ENCODE assay signal across 1 fruit fly cellular context in genomic region chr2L:12350880-12351279, dm6.
TF ChIP-seq lines count a peak whose summit lies in the region.

No protein-coding gene starts in this region.

TF ChIP-seq in whole organism, embryonic, 481 proteins besides CTCF, POLR2A, EP300 and RAD21 (continued from another document and continues in another):
- TF ChIP-seq caup (GFP tag; optimal IDR thresholded peaks at IDR 0.05; lab: Kevin White, UChicago; ENCODE audit: severe bottlenecking) (no peak), kah (GFP tag; optimal IDR thresholded peaks at IDR 0.05; lab: Kevin White, UChicago) (no peak), Awh (GFP tag; IDR thresholded peaks at IDR 0.05; lab: Robert Waterston, UW) (no peak), CG13287 (GFP tag; IDR thresholded peaks at IDR 0.05; lab: Robert Waterston, UW; ENCODE audit: partially characterized antibody) (no peak), D (optimal IDR thresholded peaks at IDR 0.05; lab: Kevin White, UChicago) (no peak), D (GFP tag; optimal IDR thresholded peaks at IDR 0.05; lab: Kevin White, UChicago) (peak; percentile 57), Jarid2 (GFP tag; optimal IDR thresholded peaks at IDR 0.05; lab: Kevin White, UChicago) (no peak), CG15269 (tag; optimal IDR thresholded peaks at IDR 0.05; lab: Kevin White, UChicago) (no peak), CG13775 (GFP tag; optimal IDR thresholded peaks at IDR 0.05; lab: Kevin White, UChicago) (peak; percentile 47), CG2712 (tag; optimal IDR thresholded peaks at IDR 0.05; lab: Kevin White, UChicago) (peak; percentile 59), GATAe (GFP tag; conservative IDR thresholded peaks at IDR 0.05; lab: Robert Waterston, UW) (no peak), CG12299 (tag; optimal IDR thresholded peaks at IDR 0.05; lab: Kevin White, UChicago) (no peak), CG9609 (GFP tag; optimal IDR thresholded peaks at IDR 0.05; lab: Kevin White, UChicago) (peak; percentile 72), Neu2 (GFP tag; optimal IDR thresholded peaks at IDR 0.05; lab: Kevin White, UChicago; ENCODE audit: borderline replicate concordance) (peak; percentile 57), Elba2 (GFP tag; optimal IDR thresholded peaks at IDR 0.05; lab: Kevin White, UChicago) (peak; percentile 1), Lim3 (GFP tag; IDR thresholded peaks at IDR 0.05; lab: Robert Waterston, UW) (no peak), CG3847 (GFP tag; IDR thresholded peaks at IDR 0.05; lab: Robert Waterston, UW) (0 out of 2 replicates have a peak, but pooled peaks have one; percentile 10), CG16813 (GFP tag; IDR thresholded peaks at IDR 0.05; lab: Robert Waterston, UW; ENCODE audit: partially characterized antibody) (no peak), pfk (GFP tag; optimal IDR thresholded peaks at IDR 0.05; lab: Kevin White, UChicago) (no peak), unc-4 (GFP tag; IDR thresholded peaks at IDR 0.05; lab: Robert Waterston, UW; ENCODE audit: partially characterized antibody) (no peak), HLH54F (GFP tag; optimal IDR thresholded peaks at IDR 0.05; lab: Kevin White, UChicago) (no peak), H15 (GFP tag; IDR thresholded peaks at IDR 0.05; lab: Robert Waterston, UW) (no peak; the same call in 2 of the 3 replicates), cas (GFP tag; IDR thresholded peaks at IDR 0.05; lab: Robert Waterston, UW) (no peak), CG10462 (GFP tag; optimal IDR thresholded peaks at IDR 0.05; lab: Kevin White, UChicago) (peak; percentile 34), gro (GFP tag; optimal IDR thresholded peaks at IDR 0.05; lab: Kevin White, UChicago) (no peak), Sin3A (optimal IDR thresholded peaks at IDR 0.05; lab: Kevin White, UChicago) (no peak), CG4424 (GFP tag; optimal IDR thresholded peaks at IDR 0.05; lab: Kevin White, UChicago) (peak; percentile 8), usp (GFP tag; optimal IDR thresholded peaks at IDR 0.05; lab: Kevin White, UChicago) (no peak), CG11456 (GFP tag; IDR thresholded peaks at IDR 0.05; lab: Robert Waterston, UW) (no peak), CG30431 (GFP tag; optimal IDR thresholded peaks at IDR 0.05; lab: Kevin White, UChicago) (peak; percentile 16), CG6854 (GFP tag; optimal IDR thresholded peaks at IDR 0.05; lab: Kevin White, UChicago) (no peak), NC2β (GFP tag; optimal IDR thresholded peaks at IDR 0.05; lab: Kevin White, UChicago) (peak; percentile 67), rib (GFP tag; IDR thresholded peaks at IDR 0.05; lab: Robert Waterston, UW) (no peak), CG6654 (GFP tag; optimal IDR thresholded peaks at IDR 0.05; lab: Kevin White, UChicago) (no peak), PHDP (tag; optimal IDR thresholded peaks at IDR 0.05; lab: Kevin White, UChicago) (peak; percentile 34), CG11695 (GFP tag; IDR thresholded peaks at IDR 0.05; lab: Robert Waterston, UW) (peak; percentile 47; the same call in 1 of the 3 replicates), az2 (GFP tag; optimal IDR thresholded peaks at IDR 0.05; lab: Kevin White, UChicago) (peak; percentile 51), ham (GFP tag; IDR thresholded peaks at IDR 0.05; lab: Robert Waterston, UW) (no peak), CG3838 (GFP tag; optimal IDR thresholded peaks at IDR 0.05; lab: Kevin White, UChicago) (no peak), crol (GFP tag; IDR thresholded peaks at IDR 0.05; lab: Robert Waterston, UW) (0 out of 2 replicates have a peak, but pooled peaks have one; percentile 37), CG17359 (tag; optimal IDR thresholded peaks at IDR 0.05; lab: Kevin White, UChicago) (peak; percentile 32), Spps (tag; optimal IDR thresholded peaks at IDR 0.05; lab: Kevin White, UChicago) (no peak), Atf6 (GFP tag; IDR thresholded peaks at IDR 0.05; lab: Robert Waterston, UW) (no peak), CG6254 (GFP tag; optimal IDR thresholded peaks at IDR 0.05; lab: Kevin White, UChicago) (peak; percentile 27), Xbp1 (GFP tag; optimal IDR thresholded peaks at IDR 0.05; lab: Kevin White, UChicago) (peak; percentile 26), ci (GFP tag; IDR thresholded peaks at IDR 0.05; lab: Robert Waterston, UW) (peak; percentile 87), insv (GFP tag; optimal IDR thresholded peaks at IDR 0.05; lab: Kevin White, UChicago) (no peak), H2.0 (GFP tag; IDR thresholded peaks at IDR 0.05; lab: Robert Waterston, UW) (peak; percentile 33; the same call in 1 of the 2 replicates), maf-S (GFP tag; optimal IDR thresholded peaks at IDR 0.05; lab: Kevin White, UChicago) (no peak), bcd (GFP tag; optimal IDR thresholded peaks at IDR 0.05; lab: Kevin White, UChicago) (no peak), CG2889 (GFP tag; IDR thresholded peaks at IDR 0.05; lab: Robert Waterston, UW) (peak; percentile 32; the same call in 1 of the 3 replicates), nau (GFP tag; optimal IDR thresholded peaks at IDR 0.05; lab: Kevin White, UChicago) (no peak), Doc2 (GFP tag; IDR thresholded peaks at IDR 0.05; lab: Robert Waterston, UW) (no peak), sisA (GFP tag; IDR thresholded peaks at IDR 0.05; lab: Robert Waterston, UW) (peak; percentile 52), inv (GFP tag; IDR thresholded peaks at IDR 0.05; lab: Robert Waterston, UW; ENCODE audit: partially characterized antibody) (no peak), Side (GFP tag; optimal IDR thresholded peaks at IDR 0.05; lab: Kevin White, UChicago) (peak; percentile 4), dati (GFP tag; IDR thresholded peaks at IDR 0.05; lab: Robert Waterston, UW) (no peak), CG12155 (GFP tag; optimal IDR thresholded peaks at IDR 0.05; lab: Kevin White, UChicago) (peak; percentile 30), Dip2 (GFP tag; IDR thresholded peaks at IDR 0.05; lab: Robert Waterston, UW) (no peak), crp (GFP tag; optimal IDR thresholded peaks at IDR 0.05; lab: Kevin White, UChicago) (no peak), CG3281 (GFP tag; optimal IDR thresholded peaks at IDR 0.05; lab: Kevin White, UChicago) (no peak), shn (GFP tag; optimal IDR thresholded peaks at IDR 0.05; lab: Kevin White, UChicago) (no peak), CG14667 (GFP tag; IDR thresholded peaks at IDR 0.05; lab: Robert Waterston, UW) (peak; percentile 40; the same call in 1 of the 2 replicates), pzg (GFP tag; optimal IDR thresholded peaks at IDR 0.05; lab: Kevin White, UChicago) (no peak), CG2120 (GFP tag; optimal IDR thresholded peaks at IDR 0.05; lab: Kevin White, UChicago) (no peak), CG1647 (GFP tag; optimal IDR thresholded peaks at IDR 0.05; lab: Kevin White, UChicago) (no peak), CG2129 (GFP tag; IDR thresholded peaks at IDR 0.05; lab: Robert Waterston, UW; ENCODE audit: partially characterized antibody) (no peak), TFAM (GFP tag; optimal IDR thresholded peaks at IDR 0.05; lab: Kevin White, UChicago) (no peak), CG9817 (tag; optimal IDR thresholded peaks at IDR 0.05; lab: Kevin White, UChicago) (no peak), CG7372 (GFP tag; IDR thresholded peaks at IDR 0.05; lab: Robert Waterston, UW) (no peak), CG13624 (GFP tag; optimal IDR thresholded peaks at IDR 0.05; lab: Kevin White, UChicago) (no peak), Ets97D (GFP tag; optimal IDR thresholded peaks at IDR 0.05; lab: Kevin White, UChicago) (no peak), wdn (GFP tag; IDR thresholded peaks at IDR 0.05; lab: Robert Waterston, UW) (no peak), Bgb (GFP tag; IDR thresholded peaks at IDR 0.05; lab: Robert Waterston, UW; ENCODE audit: partially characterized antibody) (no peak), CG7556 (GFP tag; optimal IDR thresholded peaks at IDR 0.05; lab: Kevin White, UChicago) (peak; percentile 25), ara (GFP tag; IDR thresholded peaks at IDR 0.05; lab: Robert Waterston, UW) (peak; percentile 73), ken (GFP tag; IDR thresholded peaks at IDR 0.05; lab: Robert Waterston, UW) (peak; percentile 73), CG17186 (GFP tag; optimal IDR thresholded peaks at IDR 0.05; lab: Kevin White, UChicago) (no peak), MTF-1 (GFP tag; optimal IDR thresholded peaks at IDR 0.05; lab: Kevin White, UChicago; ENCODE audit: borderline replicate concordance) (no peak), ttk (GFP tag; IDR thresholded peaks at IDR 0.05; lab: Robert Waterston, UW) (peak; percentile 65), CG10321 (GFP tag; IDR thresholded peaks at IDR 0.05; lab: Robert Waterston, UW) (no peak), zen2 (GFP tag; IDR thresholded peaks at IDR 0.05; lab: Robert Waterston, UW; ENCODE audit: partially characterized antibody) (no peak), dimm (GFP tag; IDR thresholded peaks at IDR 0.05; lab: Robert Waterston, UW) (0 out of 2 replicates have a peak, but pooled peaks have one; percentile 14), so (GFP tag; IDR thresholded peaks at IDR 0.05; lab: Robert Waterston, UW) (no peak), CG9437 (GFP tag; optimal IDR thresholded peaks at IDR 0.05; lab: Kevin White, UChicago) (no peak), jumu (GFP tag; optimal IDR thresholded peaks at IDR 0.05; lab: Kevin White, UChicago) (peak; percentile 56), tin (GFP tag; optimal IDR thresholded peaks at IDR 0.05; lab: Kevin White, UChicago) (peak; percentile 68), CG14441 (GFP tag; IDR thresholded peaks at IDR 0.05; lab: Robert Waterston, UW) (no peak), her (GFP tag; optimal IDR thresholded peaks at IDR 0.05; lab: Kevin White, UChicago) (peak; percentile 1), CG11247 (GFP tag; IDR thresholded peaks at IDR 0.05; lab: Robert Waterston, UW) (no peak), Dfd (GFP tag; optimal IDR thresholded peaks at IDR 0.05; lab: Kevin White, UChicago) (no peak), CG8765 (GFP tag; IDR thresholded peaks at IDR 0.05; lab: Robert Waterston, UW) (peak; percentile 48; the same call in 1 of the 2 replicates), sd (tag; optimal IDR thresholded peaks at IDR 0.05; lab: Kevin White, UChicago) (no peak), Xrp1 (GFP tag; IDR thresholded peaks at IDR 0.05; lab: Robert Waterston, UW) (peak; percentile 75), Dbx (GFP tag; IDR thresholded peaks at IDR 0.05; lab: Robert Waterston, UW) (no peak), ab (GFP tag; optimal IDR thresholded peaks at IDR 0.05; lab: Kevin White, UChicago) (no peak), eve (GFP tag; optimal IDR thresholded peaks at IDR 0.05; lab: Kevin White, UChicago) (peak; percentile 41 to 47), CG30020 (tag; optimal IDR thresholded peaks at IDR 0.05; lab: Kevin White, UChicago) (no peak), CG8924 (tag; optimal IDR thresholded peaks at IDR 0.05; lab: Kevin White, UChicago) (peak; percentile 70), CG6272 (GFP tag; IDR thresholded peaks at IDR 0.05; lab: Robert Waterston, UW) (no peak), CG10147 (GFP tag; optimal IDR thresholded peaks at IDR 0.05; lab: Kevin White, UChicago) (no peak), unpg (GFP tag; optimal IDR thresholded peaks at IDR 0.05; lab: Kevin White, UChicago) (peak; percentile 51), CG10366 (GFP tag; IDR thresholded peaks at IDR 0.05; lab: Robert Waterston, UW) (no peak; the same call in 1 of the 2 replicates), grn (GFP tag; optimal IDR thresholded peaks at IDR 0.05; lab: Kevin White, UChicago) (no peak), ato (GFP tag; IDR thresholded peaks at IDR 0.05; lab: Robert Waterston, UW; ENCODE audit: partially characterized antibody) (no peak), CG6683 (GFP tag; optimal IDR thresholded peaks at IDR 0.05; lab: Kevin White, UChicago) (no peak), zen (tag; optimal IDR thresholded peaks at IDR 0.05; lab: Kevin White, UChicago) (peak; percentile 62), CG17912 (GFP tag; optimal IDR thresholded peaks at IDR 0.05; lab: Kevin White, UChicago) (no peak), CG31441 (GFP tag; IDR thresholded peaks at IDR 0.05; lab: Robert Waterston, UW) (peak; percentile 41; the same call in 1 of the 2 replicates), Nf-YB (GFP tag; optimal IDR thresholded peaks at IDR 0.05; lab: Kevin White, UChicago) (peak; percentile 22), CG34376 (GFP tag; optimal IDR thresholded peaks at IDR 0.05; lab: Kevin White, UChicago) (no peak), Dref (GFP tag; IDR thresholded peaks at IDR 0.05; lab: Robert Waterston, UW) (no peak), Hr51 (GFP tag; optimal IDR thresholded peaks at IDR 0.05; lab: Kevin White, UChicago) (peak in 1 of 2 experiments; percentile 2), CrebB (tag; optimal IDR thresholded peaks at IDR 0.05; lab: Kevin White, UChicago) (no peak), NfI (GFP tag; optimal IDR thresholded peaks at IDR 0.05; lab: Kevin White, UChicago) (no peak), gcm (GFP tag; optimal IDR thresholded peaks at IDR 0.05; lab: Kevin White, UChicago) (peak; percentile 21), lov (optimal IDR thresholded peaks at IDR 0.05; lab: Kevin White, UChicago) (no peak), lov (GFP tag; IDR thresholded peaks at IDR 0.05; lab: Robert Waterston, UW) (0 out of 3 replicates have a peak, but pooled peaks have one; percentile 48), cwo (GFP tag; optimal IDR thresholded peaks at IDR 0.05; lab: Kevin White, UChicago) (no peak), cato (GFP tag; optimal IDR thresholded peaks at IDR 0.05; lab: Kevin White, UChicago; ENCODE audit: borderline replicate concordance) (peak; percentile 35), Kr (GFP tag; optimal IDR thresholded peaks at IDR 0.05; lab: Kevin White, UChicago) (no peak), CG14050 (GFP tag; IDR thresholded peaks at IDR 0.05; lab: Robert Waterston, UW) (0 out of 3 replicates have a peak, but pooled peaks have one; percentile 20), Asciz (GFP tag; optimal IDR thresholded peaks at IDR 0.05; lab: Kevin White, UChicago) (no peak), lmd (GFP tag; IDR thresholded peaks at IDR 0.05; lab: Robert Waterston, UW) (peak; percentile 44; the same call in 1 of the 2 replicates), emc (GFP tag; optimal IDR thresholded peaks at IDR 0.05; lab: Kevin White, UChicago) (no peak), NC2α (GFP tag; optimal IDR thresholded peaks at IDR 0.05; lab: Kevin White, UChicago) (no peak), z (GFP tag; IDR thresholded peaks at IDR 0.05; lab: Robert Waterston, UW) (no peak), CG34422 (GFP tag; IDR thresholded peaks at IDR 0.05; lab: Robert Waterston, UW) (no peak; the same call in 2 of the 3 replicates), tio (GFP tag; optimal IDR thresholded peaks at IDR 0.05; lab: Kevin White, UChicago) (no peak), sna (GFP tag; IDR thresholded peaks at IDR 0.05; lab: Robert Waterston, UW; ENCODE audit: partially characterized antibody) (no peak), mld (GFP tag; IDR thresholded peaks at IDR 0.05; lab: Robert Waterston, UW; ENCODE audit: partially characterized antibody) (no peak), CG15696 (tag; optimal IDR thresholded peaks at IDR 0.05; lab: Kevin White, UChicago) (peak; percentile 70)
